Fruit fly (Drosophila melanogaster) whole organism, wandering third instar larva: ENCODE results near the gene rno.

ENCODE experiments used
- CG32264 ChIP-seq: fragments of 200-800 bp; sonication (Bioruptor generic); optimal IDR thresholded peaks from 2 replicates; lab custom pipeline; 2016; ENCODE audit warnings: missing biosample characterization, missing genetic modification characterization
- CrebA ChIP-seq: fragments of 200-800 bp; sonication (Bioruptor generic); optimal IDR thresholded peaks from 2 replicates; lab custom pipeline; 2016; ENCODE audit warnings: missing biosample characterization, mild to moderate bottlenecking, missing genetic modification characterization, borderline replicate concordance
- Hr78 ChIP-seq: fragments of >200 bp; optimal IDR thresholded peaks from 2 replicates; lab custom pipeline; 2017; ENCODE audit warnings: missing biosample characterization, missing genetic modification characterization
- Myc ChIP-seq: fragments of >200 bp; optimal IDR thresholded peaks from 2 replicates; lab custom pipeline; 2017
- Rel ChIP-seq, 2 experiments: fragments of 200-800 bp; sonication (Bioruptor generic) in 1 of 2; optimal IDR thresholded peaks; 2 replicates in 1 of 2; 3 replicates in 1 of 2; lab custom pipeline; 2016 to 2019; ENCODE audit warnings: mild to moderate bottlenecking in 2 of 2, missing biosample characterization in 2 of 2, missing genetic modification characterization in 2 of 2, moderate library complexity in 1 of 2
- Sp1 ChIP-seq: fragments of 200-800 bp; sonication (Bioruptor generic); optimal IDR thresholded peaks from 3 replicates; lab custom pipeline; 2019; ENCODE audit warnings: missing biosample characterization, mild to moderate bottlenecking, missing genetic modification characterization, moderate library complexity
- Vsx2 ChIP-seq: fragments of 200-300, 225-300 bp; sonication (Bioruptor generic); optimal IDR thresholded peaks from 2 replicates; lab custom pipeline; 2018; ENCODE audit warnings: missing biosample characterization, missing genetic modification characterization; ENCODE audit not compliant: partially characterized antibody
- dl ChIP-seq, 2 experiments: fragments of 175-275, 200-275 bp in 1 of 2; fragments of 200-275 bp in 1 of 2; sonication (Bioruptor generic); optimal IDR thresholded peaks; lab custom pipeline; 2018; ENCODE audit warnings: mild to moderate bottlenecking in 2 of 2, missing biosample characterization in 2 of 2, missing genetic modification characterization in 2 of 2, moderate library complexity in 2 of 2; ENCODE audit not compliant: partially characterized antibody in 2 of 2, insufficient read depth in 1 of 2
- ey ChIP-seq: fragments of 200-800 bp; sonication (Bioruptor generic); optimal IDR thresholded peaks from 2 replicates; lab custom pipeline; 2016; ENCODE audit warnings: missing biosample characterization, missing genetic modification characterization
- h ChIP-seq: fragments of 200-800 bp; sonication (Bioruptor generic); optimal IDR thresholded peaks from 3 replicates; lab custom pipeline; 2016; ENCODE audit warnings: missing biosample characterization, mild to moderate bottlenecking, missing genetic modification characterization
- rgr ChIP-seq: fragments of 200-800 bp; sonication (Bioruptor generic); optimal IDR thresholded peaks from 3 replicates; lab custom pipeline; 2016; ENCODE audit warnings: missing biosample characterization, mild to moderate bottlenecking, missing genetic modification characterization
- usp ChIP-seq: fragments of >200 bp; optimal IDR thresholded peaks from 2 replicates; lab custom pipeline; 2017; ENCODE audit warnings: missing biosample characterization, missing genetic modification characterization

dm6 chr3L:199050-199745 lies 364 bp downstream of the rno start:
- TF ChIP-seq ey (GFP tag; lab: Kevin White, UChicago) (no peak), Vsx2 (no peak), usp (GFP tag; lab: Kevin White, UChicago) (no peak), h (GFP tag; lab: Kevin White, UChicago) (no peak), rgr (GFP tag; lab: Kevin White, UChicago) (no peak), dl (GFP tag; optimal IDR thresholded peaks at IDR 0.05; lab: Kevin White, UChicago; ENCODE audit: insufficient read depth in 1 of 2, partially characterized antibody in 2 of 2) (peak in 1 of 2 experiments; percentile 64), Hr78 (no peak), CG32264 (GFP tag; lab: Kevin White, UChicago) (no peak), Rel (GFP tag; optimal IDR thresholded peaks at IDR 0.05; lab: Kevin White, UChicago) (no peak), Rel (tag; optimal IDR thresholded peaks at IDR 0.05; lab: Kevin White, UChicago) (peak; percentile 12), CrebA (GFP tag; lab: Kevin White, UChicago) (no peak), Myc (lab: Kevin White, UChicago) (no peak), Sp1 (GFP tag; lab: Kevin White, UChicago) (no peak)
